Fruit fly (Drosophila melanogaster): ENCODE results near the gene Hel89B.
A peak's percentile ranks its signal among the peaks of the same experiment; 100 is the strongest.

Gene Hel89B

dm6 chr3R:15963690-15964281, 9.3 kb upstream of the Hel89B start, which contains the start of the genes CG4287 and CG5516 (continued):
- TF ChIP-seq CG10209 (GFP tag; optimal IDR thresholded peaks at IDR 0.05), result no peak
- no peak for TF ChIP-seq CG2678 (tag; optimal IDR thresholded peaks at IDR 0.05)
- TF ChIP-seq CG12155 (GFP tag; optimal IDR thresholded peaks at IDR 0.05), result peak; percentile 12
- TF ChIP-seq CG8290 (GFP tag; optimal IDR thresholded peaks at IDR 0.05), result no peak
- TF ChIP-seq CG8290 (tag; optimal IDR thresholded peaks at IDR 0.05), result no peak
- TF ChIP-seq cas (GFP tag; IDR thresholded peaks at IDR 0.05), result no peak
- peak; percentile 56 for TF ChIP-seq Sry-δ (GFP tag; optimal IDR thresholded peaks at IDR 0.05)
- no peak for TF ChIP-seq CG9215 (GFP tag; IDR thresholded peaks at IDR 0.05)
- no peak for TF ChIP-seq zfh1 (GFP tag; IDR thresholded peaks at IDR 0.05)
- no peak for TF ChIP-seq yki (optimal IDR thresholded peaks at IDR 0.05)
- no peak for TF ChIP-seq onecut (GFP tag; IDR thresholded peaks at IDR 0.05)
- TF ChIP-seq dimm (GFP tag; IDR thresholded peaks at IDR 0.05), result no peak
- no peak for TF ChIP-seq Deaf1 (tag; optimal IDR thresholded peaks at IDR 0.05)
- no peak for TF ChIP-seq bsh (GFP tag; optimal IDR thresholded peaks at IDR 0.05)
- no peak for TF ChIP-seq exex (tag; optimal IDR thresholded peaks at IDR 0.05)
- TF ChIP-seq CG11093 (GFP tag; IDR thresholded peaks at IDR 0.05), result no peak
- no peak for TF ChIP-seq pho (GFP tag; optimal IDR thresholded peaks at IDR 0.05)
- no peak for TF ChIP-seq CG33213 (GFP tag; optimal IDR thresholded peaks at IDR 0.05)
- TF ChIP-seq tio (GFP tag; optimal IDR thresholded peaks at IDR 0.05), result no peak
- no peak for TF ChIP-seq CG6272 (GFP tag; IDR thresholded peaks at IDR 0.05)
- no peak for TF ChIP-seq CG2875 (GFP tag; optimal IDR thresholded peaks at IDR 0.05)
- no peak for TF ChIP-seq D19B (GFP tag; optimal IDR thresholded peaks at IDR 0.05)
- no peak for TF ChIP-seq Eip74EF (GFP tag; optimal IDR thresholded peaks at IDR 0.05)
- TF ChIP-seq corto (GFP tag; optimal IDR thresholded peaks at IDR 0.05), result no peak
- TF ChIP-seq CG15011 (GFP tag; optimal IDR thresholded peaks at IDR 0.05), result no peak
- no peak for TF ChIP-seq wdn (GFP tag; IDR thresholded peaks at IDR 0.05)
- peak; percentile 23 for TF ChIP-seq CG30020 (tag; optimal IDR thresholded peaks at IDR 0.05)
- no peak for TF ChIP-seq cato (GFP tag; optimal IDR thresholded peaks at IDR 0.05; ENCODE audit: borderline replicate concordance)
- TF ChIP-seq CG8281 (tag; optimal IDR thresholded peaks at IDR 0.05), result no peak
- TF ChIP-seq Atf3 (GFP tag; optimal IDR thresholded peaks at IDR 0.05), result no peak
- TF ChIP-seq H2.0 (GFP tag; IDR thresholded peaks at IDR 0.05), result no peak
- TF ChIP-seq CG2889 (GFP tag; IDR thresholded peaks at IDR 0.05), result no peak
- no peak for TF ChIP-seq CG13424 (tag; optimal IDR thresholded peaks at IDR 0.05)
- no peak for TF ChIP-seq Adf1 (GFP tag; IDR thresholded peaks at IDR 0.05)
- peak; percentile 30 for TF ChIP-seq HLH54F (GFP tag; optimal IDR thresholded peaks at IDR 0.05)
- no peak for TF ChIP-seq odd (GFP tag; optimal IDR thresholded peaks at IDR 0.05)
- no peak for TF ChIP-seq Med (GFP tag)
- no peak for TF ChIP-seq knrl (GFP tag; IDR thresholded peaks at IDR 0.05; ENCODE audit: partially characterized antibody)
- no peak for TF ChIP-seq lov (optimal IDR thresholded peaks at IDR 0.05)
- no peak for TF ChIP-seq lov (GFP tag; IDR thresholded peaks at IDR 0.05)
- no peak for TF ChIP-seq lab (GFP tag; optimal IDR thresholded peaks at IDR 0.05)
- no peak for TF ChIP-seq CG17385 (GFP tag; optimal IDR thresholded peaks at IDR 0.05)
- TF ChIP-seq CG10979 (tag; optimal IDR thresholded peaks at IDR 0.05), result no peak
- no peak for TF ChIP-seq Fer1 (GFP tag; optimal IDR thresholded peaks at IDR 0.05)
- TF ChIP-seq CG14014 (GFP tag; IDR thresholded peaks at IDR 0.05), result no peak
- peak; percentile 28 for TF ChIP-seq Chrac-16 (GFP tag; optimal IDR thresholded peaks at IDR 0.05)
- TF ChIP-seq chm (GFP tag; IDR thresholded peaks at IDR 0.05), result no peak
- TF ChIP-seq CG12299 (tag; optimal IDR thresholded peaks at IDR 0.05), result no peak
- no peak for TF ChIP-seq otp (GFP tag; IDR thresholded peaks at IDR 0.05)
- no peak for TF ChIP-seq ftz-f1 (GFP tag; optimal IDR thresholded peaks at IDR 0.05)
- no peak for TF ChIP-seq en (GFP tag; optimal IDR thresholded peaks at IDR 0.05)
- TF ChIP-seq CG9876 (GFP tag; optimal IDR thresholded peaks at IDR 0.05), result no peak
